Worm (Caenorhabditis elegans) whole organism, midembryonic: Measurements from ENCODE around the gene C31G12.1.

Experiments used
- med-1 ChIP-seq: sonication (generic microtip); optimal IDR thresholded peaks from 2 replicates; lab custom pipeline; 2017; ENCODE audit warnings: missing genetic modification characterization, mild to moderate bottlenecking, missing compliant biosample characterization, antibody characterized with exemption, missing genetic modification reagents; ENCODE audit not compliant: insufficient read depth
- ztf-23 ChIP-seq: fragments of 200-800 bp; sonication (Bioruptor generic); IDR thresholded peaks from 2 replicates; pipeline ENCODE4 v1.3.6; 2022; ENCODE audit warnings: missing genetic modification reagents, missing genetic modification characterization, missing compliant biosample characterization
- ztf-29 ChIP-seq: fragments of 200-800 bp; sonication (Bioruptor generic); IDR thresholded peaks from 2 replicates; pipeline ENCODE4 v1.3.6; 2022; ENCODE audit warnings: missing genetic modification reagents, missing genetic modification characterization, missing compliant biosample characterization

- TF ChIP-seq ztf-23 (no peak), med-1 (GFP tag; lab: Kevin White, UChicago) (no peak), ztf-29 (GFP tag; lab: Robert Waterston, UW) (no peak)
Observed at ce11 chrV:18164758-18165157, 15.0 kb upstream of the C31G12.1 start, which contains the start of gene C14A6.5.
